Worm (Caenorhabditis elegans) whole organism, L1 larva: ENCODE results near the gene sar-1.
A peak's percentile ranks its signal among the peaks of the same experiment; 100 is the strongest.

ENCODE experiments used
- Y116A8C.19 ChIP-seq: sonication (generic microtip); optimal IDR thresholded peaks from 2 replicates; lab custom pipeline; 2016; ENCODE audit warnings: missing compliant biosample characterization, missing genetic modification characterization, borderline replicate concordance
- aha-1 ChIP-seq: fragments of 150-350 bp; optimal IDR thresholded peaks from 2 replicates; lab custom pipeline; 2014; ENCODE audit warnings: missing biosample characterization, missing genetic modification characterization
- alr-1 ChIP-seq: fragments of 200-800 bp; sonication (Bioruptor generic); optimal IDR thresholded peaks from 2 replicates; lab custom pipeline; 2018; ENCODE audit warnings: borderline replicate concordance, mild to moderate bottlenecking, missing genetic modification characterization, missing compliant biosample characterization
- aly-2 ChIP-seq: fragments of 150-350 bp; optimal IDR thresholded peaks from 2 replicates; lab custom pipeline; 2014; ENCODE audit warnings: missing biosample characterization, missing genetic modification characterization
- ceh-8 ChIP-seq: fragments of 200-800 bp; sonication (Bioruptor generic); optimal IDR thresholded peaks from 2 replicates; lab custom pipeline; 2018; ENCODE audit warnings: mild to moderate bottlenecking, missing genetic modification characterization, moderate library complexity, missing compliant biosample characterization
- ceh-82 ChIP-seq, 3 experiments: fragments of 150-350 bp in 1 of 3; sonication (generic microtip) in 2 of 3; optimal IDR thresholded peaks; 2 replicates each; lab custom pipeline; 2014 to 2017; ENCODE audit warnings: missing biosample characterization in 3 of 3, missing genetic modification characterization in 3 of 3
- ceh-90 ChIP-seq: sonication (generic microtip); optimal IDR thresholded peaks from 2 replicates; lab custom pipeline; 2016; ENCODE audit warnings: missing genetic modification characterization, missing compliant biosample characterization
- ces-1 ChIP-seq: fragments of 150-350 bp; optimal IDR thresholded peaks from 2 replicates; lab custom pipeline; 2014; ENCODE audit warnings: missing biosample characterization, missing genetic modification reagents, missing genetic modification characterization
- efl-1 ChIP-seq, 4 experiments: fragments of 150-350 bp; optimal IDR thresholded peaks in 3 of 4; peaks in 1 of 4; 1 replicate in 1 of 4; 2 replicates in 3 of 4; lab custom pipeline; 2014; ENCODE audit warnings: missing biosample characterization in 2 of 4, missing genetic modification characterization in 2 of 4, missing genetic modification reagents in 2 of 4
- efl-3 ChIP-seq: fragments of 200-800 bp; sonication (Bioruptor generic); optimal IDR thresholded peaks from 2 replicates; lab custom pipeline; 2018; ENCODE audit warnings: mild to moderate bottlenecking, missing genetic modification characterization, missing compliant biosample characterization
- elt-2 ChIP-seq: sonication (generic microtip); optimal IDR thresholded peaks from 2 replicates; lab custom pipeline; 2016; ENCODE audit warnings: missing genetic modification characterization, mild to moderate bottlenecking, inconsistent platforms, missing compliant biosample characterization, missing genetic modification reagents
- fkh-10 ChIP-seq: sonication (generic microtip); optimal IDR thresholded peaks from 2 replicates; lab custom pipeline; 2017; ENCODE audit warnings: missing biosample characterization, missing genetic modification reagents, missing genetic modification characterization
- irx-1 ChIP-seq: sonication (generic microtip); optimal IDR thresholded peaks from 2 replicates; lab custom pipeline; 2016; ENCODE audit warnings: missing genetic modification characterization, missing compliant biosample characterization
- isw-1 ChIP-seq: fragments of 200-800 bp; sonication (Bioruptor generic); IDR thresholded peaks from 2 replicates; pipeline ENCODE4 v1.3.6; 2022; ENCODE audit warnings: missing genetic modification characterization, missing compliant biosample characterization
- lin-13 ChIP-seq: fragments of 150-350 bp; optimal IDR thresholded peaks from 2 replicates; lab custom pipeline; 2014; ENCODE audit warnings: missing biosample characterization, missing genetic modification reagents, missing genetic modification characterization
- lin-35 ChIP-seq, 2 experiments: fragments of 150-350 bp; optimal IDR thresholded peaks; 2 replicates each; lab custom pipeline; 2014; ENCODE audit warnings: missing biosample characterization in 2 of 2, missing genetic modification characterization in 2 of 2, missing genetic modification reagents in 2 of 2
- lin-39 ChIP-seq: fragments of 150-350 bp; optimal IDR thresholded peaks from 2 replicates; lab custom pipeline; 2014; ENCODE audit warnings: missing biosample characterization, missing genetic modification reagents, missing genetic modification characterization
- nhr-12 ChIP-seq: sonication (generic microtip); optimal IDR thresholded peaks from 2 replicates; lab custom pipeline; 2017; ENCODE audit warnings: missing biosample characterization, missing genetic modification characterization
- nhr-20 ChIP-seq: sonication (generic microtip); optimal IDR thresholded peaks from 2 replicates; lab custom pipeline; 2016; ENCODE audit warnings: mild to moderate bottlenecking, missing genetic modification characterization, missing compliant biosample characterization
- nhr-28 ChIP-seq: fragments of 150-350 bp; optimal IDR thresholded peaks from 2 replicates; lab custom pipeline; 2014; ENCODE audit warnings: missing biosample characterization, missing genetic modification characterization
- nhr-71 ChIP-seq: sonication (generic microtip); optimal IDR thresholded peaks from 2 replicates; lab custom pipeline; 2016; ENCODE audit warnings: mild to moderate bottlenecking, missing genetic modification characterization, moderate library complexity, missing compliant biosample characterization
- nhr-76 ChIP-seq: sonication (generic microtip); optimal IDR thresholded peaks from 2 replicates; lab custom pipeline; 2017; ENCODE audit warnings: missing biosample characterization, missing genetic modification characterization
- nhr-84 ChIP-seq: sonication (generic microtip); optimal IDR thresholded peaks from 2 replicates; lab custom pipeline; 2017; ENCODE audit warnings: missing biosample characterization, missing genetic modification characterization
- nhr-85 ChIP-seq: sonication (generic microtip); peaks from one replicate; lab custom pipeline; 2016; ENCODE audit warnings: missing genetic modification characterization, inconsistent platforms, missing compliant biosample characterization
- pax-3 ChIP-seq: fragments of 200-800 bp; sonication (Bioruptor generic); optimal IDR thresholded peaks from 2 replicates; lab custom pipeline; 2018; ENCODE audit warnings: mild to moderate bottlenecking, missing genetic modification characterization, moderate library complexity, missing compliant biosample characterization
- sptf-1 ChIP-seq: fragments of 150-350 bp; optimal IDR thresholded peaks from 2 replicates; lab custom pipeline; 2014; ENCODE audit warnings: missing biosample characterization, missing genetic modification characterization
- swsn-7 ChIP-seq: sonication (generic microtip); optimal IDR thresholded peaks from 2 replicates; lab custom pipeline; 2016; ENCODE audit warnings: missing genetic modification characterization, missing compliant biosample characterization
- tlp-1 ChIP-seq: fragments of 150-350 bp; optimal IDR thresholded peaks from 2 replicates; lab custom pipeline; 2014; ENCODE audit warnings: missing biosample characterization, missing genetic modification characterization
- unc-130 ChIP-seq: fragments of 150-350 bp; optimal IDR thresholded peaks from 2 replicates; lab custom pipeline; 2017; ENCODE audit warnings: missing biosample characterization, missing genetic modification characterization, inconsistent platforms
- unc-62 ChIP-seq: fragments of 150-350 bp; optimal IDR thresholded peaks from 2 replicates; lab custom pipeline; 2014; ENCODE audit warnings: missing biosample characterization, missing genetic modification reagents, missing genetic modification characterization
- ztf-11 ChIP-seq, 2 experiments: sonication (generic microtip); optimal IDR thresholded peaks; 2 replicates each; lab custom pipeline; 2016 to 2017; ENCODE audit warnings: missing genetic modification characterization in 2 of 2, missing biosample characterization in 1 of 2, missing compliant biosample characterization in 1 of 2

The sar-1 gene

DNA sequence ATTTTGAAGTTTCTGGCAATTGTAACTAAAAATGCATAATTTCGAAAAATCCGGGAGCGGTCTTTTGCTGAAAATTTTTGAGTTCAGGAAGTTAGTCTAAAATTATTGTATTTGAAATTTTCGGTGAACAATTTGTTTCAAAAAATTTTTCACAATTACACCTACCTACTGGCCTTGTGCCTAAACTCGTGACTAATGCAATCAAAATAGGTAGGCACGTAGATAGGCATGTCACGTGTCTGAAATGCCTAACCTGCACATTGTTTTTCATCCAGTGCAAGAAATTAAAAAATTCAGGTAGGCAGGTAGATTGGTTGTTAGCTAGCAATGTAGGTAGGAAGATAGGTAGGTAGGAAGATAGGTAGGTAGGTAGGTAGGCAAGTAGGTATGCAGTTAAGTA is 44.0 kb upstream of the sar-1 start:
- TF ChIP-seq fkh-10 (GFP tag; lab: Kevin White, UChicago) (no peak), ceh-8 (GFP tag; lab: Kevin White, UChicago) (no peak), nhr-12 (no peak), unc-62 (GFP tag; lab: Kevin White, UChicago) (no peak), Y116A8C.19 (tag; lab: Kevin White, UChicago) (no peak), unc-130 (tag; lab: Kevin White, UChicago) (peak; percentile 9), aha-1 (tag; lab: Kevin White, UChicago) (no peak), lin-35 (GFP tag; optimal IDR thresholded peaks at IDR 0.05; lab: Kevin White, UChicago) (peak in 1 of 2 experiments; percentile 58), efl-1 (optimal IDR thresholded peaks at IDR 0.05; lab: Kevin White, UChicago) (no peak), efl-1 (GFP tag; optimal IDR thresholded peaks at IDR 0.05 in 1 of 2; lab: Kevin White, UChicago) (peak in 1 of 2 experiments; percentile 40), lin-39 (tag; lab: Kevin White, UChicago) (no peak), elt-2 (tag; lab: Kevin White, UChicago) (peak; percentile 1), nhr-28 (tag; lab: Kevin White, UChicago) (no peak), isw-1 (no peak), sptf-1 (tag; lab: Kevin White, UChicago) (no peak), nhr-85 (tag; lab: Kevin White, UChicago) (peak; percentile 51), tlp-1 (tag; lab: Kevin White, UChicago) (no peak), efl-3 (GFP tag; lab: Kevin White, UChicago) (no peak)

ce11 chrIV:4551562-4551961 is 38.4 kb upstream of the sar-1 start:
- no peak for TF ChIP-seq ceh-90 (tag; lab: Kevin White, UChicago)
- no peak for TF ChIP-seq aly-2 (tag; lab: Kevin White, UChicago)
- no peak for TF ChIP-seq lin-13 (GFP tag; lab: Kevin White, UChicago)
- no peak for TF ChIP-seq pax-3 (tag; lab: Kevin White, UChicago)
- no peak for TF ChIP-seq ces-1
- no peak for TF ChIP-seq irx-1 (tag; lab: Kevin White, UChicago)
- no peak for TF ChIP-seq tlp-1 (tag; lab: Kevin White, UChicago)
- no peak for TF ChIP-seq alr-1 (tag; lab: Kevin White, UChicago)
- TF ChIP-seq nhr-84 (tag; lab: Kevin White, UChicago), result no peak
- TF ChIP-seq efl-3 (GFP tag; lab: Kevin White, UChicago), result no peak
- TF ChIP-seq ztf-11 (tag; optimal IDR thresholded peaks at IDR 0.05; lab: Kevin White, UChicago), result no peak
- no peak for TF ChIP-seq ceh-82 (tag; optimal IDR thresholded peaks at IDR 0.05; lab: Kevin White, UChicago)

- TF ChIP-seq efl-1 (optimal IDR thresholded peaks at IDR 0.05; lab: Kevin White, UChicago), result no peak
- peak in 1 of 2 experiments; percentile 58 for TF ChIP-seq efl-1 (GFP tag; optimal IDR thresholded peaks at IDR 0.05 in 1 of 2; lab: Kevin White, UChicago)
- no peak for TF ChIP-seq fkh-10 (GFP tag; lab: Kevin White, UChicago)
- TF ChIP-seq, all 84 proteins: peak for 1
These were observed 35.1 kb upstream of the sar-1 start, which contains the start of gene ZK185.1 for ce11 chrIV:4548253-4548652. TSS of gene ZK185.1 (plus strand) at chrIV:4548553.

ce11 chrIV:4545818-4546217 is 32.7 kb upstream of the sar-1 start, which contains the start of gene ZK185.5:
TSS of gene ZK185.5 (minus strand) at chrIV:4545918.
- TF ChIP-seq efl-1 (optimal IDR thresholded peaks at IDR 0.05; lab: Kevin White, UChicago), result no peak
- no peak for TF ChIP-seq efl-1 (GFP tag; optimal IDR thresholded peaks at IDR 0.05 in 1 of 2; lab: Kevin White, UChicago)
- TF ChIP-seq aly-2 (tag; lab: Kevin White, UChicago), result no peak
- no peak for TF ChIP-seq nhr-71 (tag; lab: Kevin White, UChicago)
- TF ChIP-seq swsn-7 (tag; lab: Kevin White, UChicago), result no peak
- TF ChIP-seq nhr-20 (tag; lab: Kevin White, UChicago), result no peak

DNA sequence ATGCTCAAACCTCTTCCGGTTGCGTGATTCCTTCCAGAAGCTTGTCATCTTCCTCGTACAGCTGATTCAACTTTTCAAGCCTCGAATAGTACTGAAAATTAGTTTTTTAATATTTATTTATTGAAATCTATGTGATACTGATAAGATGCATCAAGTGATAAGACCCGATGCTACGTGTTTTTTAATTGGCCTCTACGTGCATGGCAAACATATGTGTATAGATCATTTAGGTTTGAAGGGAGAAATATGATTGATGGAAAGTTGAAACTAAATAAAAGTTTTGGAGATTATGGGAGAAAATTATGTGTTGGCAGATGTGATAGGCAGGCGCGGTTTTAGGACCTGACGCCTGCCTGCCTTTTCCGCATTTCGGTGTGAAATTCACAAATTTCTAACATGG is 31.1 kb upstream of the sar-1 start:
- TF ChIP-seq efl-1 (optimal IDR thresholded peaks at IDR 0.05; lab: Kevin White, UChicago) (no peak), efl-1 (GFP tag; optimal IDR thresholded peaks at IDR 0.05 in 1 of 2; lab: Kevin White, UChicago) (peak in 1 of 2 experiments; percentile 6), lin-35 (GFP tag; optimal IDR thresholded peaks at IDR 0.05; lab: Kevin White, UChicago) (peak in 1 of 2 experiments; percentile 22), nhr-76 (no peak), elt-2 (tag; lab: Kevin White, UChicago) (peak; percentile 51)
